Worm (Caenorhabditis elegans) whole organism, late embryonic: ENCODE results near the gene W07E11.1.

ENCODE experiments used
- C38D4.7 ChIP-seq: fragments of 200-800 bp; sonication (Bioruptor generic); optimal IDR thresholded peaks from 2 replicates; lab custom pipeline; 2018; ENCODE audit warnings: mild to moderate bottlenecking, missing genetic modification characterization, moderate library complexity, missing compliant biosample characterization
- ceh-24 ChIP-seq: sonication (generic microtip); optimal IDR thresholded peaks from 2 replicates; lab custom pipeline; 2016; ENCODE audit warnings: mild to moderate bottlenecking, missing genetic modification characterization, missing compliant biosample characterization
- ceh-6 ChIP-seq: fragments of 200-800 bp; sonication (Bioruptor generic); optimal IDR thresholded peaks from 2 replicates; lab custom pipeline; 2018; ENCODE audit warnings: mild to moderate bottlenecking, missing genetic modification characterization, missing compliant biosample characterization
- elt-2 ChIP-seq: sonication (generic microtip); optimal IDR thresholded peaks from 2 replicates; lab custom pipeline; 2016; ENCODE audit warnings: missing genetic modification reagents, missing genetic modification characterization, missing compliant biosample characterization
- ets-4 ChIP-seq: sonication (generic microtip); optimal IDR thresholded peaks from 2 replicates; lab custom pipeline; 2016; ENCODE audit warnings: missing genetic modification characterization, missing compliant biosample characterization
- fax-1 ChIP-seq: sonication (generic microtip); optimal IDR thresholded peaks from 2 replicates; lab custom pipeline; 2016; ENCODE audit warnings: missing genotype, missing genetic modification characterization, missing compliant biosample characterization
- hlh-8 ChIP-seq: sonication (generic microtip); optimal IDR thresholded peaks from 2 replicates; lab custom pipeline; 2016; ENCODE audit warnings: missing genotype, missing genetic modification characterization, missing compliant biosample characterization
- lim-6 ChIP-seq: sonication (generic microtip); optimal IDR thresholded peaks from 2 replicates; lab custom pipeline; 2016; ENCODE audit warnings: missing genetic modification characterization, missing compliant biosample characterization
- pag-3 ChIP-seq: sonication (generic microtip); optimal IDR thresholded peaks from 2 replicates; lab custom pipeline; 2016; ENCODE audit warnings: missing compliant biosample characterization, missing genetic modification characterization, borderline replicate concordance
- pha-4 ChIP-seq: fragments of 150-350 bp; optimal IDR thresholded peaks from 2 replicates; lab custom pipeline; 2018; ENCODE audit warnings: missing biosample characterization, missing genetic modification reagents, missing genetic modification characterization
- rnt-1 ChIP-seq: sonication (generic microtip); optimal IDR thresholded peaks from 2 replicates; lab custom pipeline; 2016; ENCODE audit warnings: missing genetic modification characterization, missing compliant biosample characterization
- sdc-2 ChIP-seq: sonication (generic microtip); optimal IDR thresholded peaks from 2 replicates; lab custom pipeline; 2016; ENCODE audit warnings: missing genotype, missing genetic modification characterization, missing compliant biosample characterization

- TF ChIP-seq ets-4 (tag; lab: Kevin White, UChicago) (no peak), elt-2 (tag; lab: Kevin White, UChicago) (no peak), fax-1 (tag; lab: Kevin White, UChicago) (no peak), ceh-24 (no peak), rnt-1 (tag; lab: Kevin White, UChicago) (no peak), C38D4.7 (GFP tag; lab: Kevin White, UChicago) (no peak), sdc-2 (tag; lab: Kevin White, UChicago) (no peak), pha-4 (no peak), pag-3 (tag; lab: Kevin White, UChicago) (no peak), hlh-8 (tag; lab: Kevin White, UChicago) (no peak), lim-6 (tag; lab: Kevin White, UChicago) (no peak), ceh-6 (no peak)
Measured at ce11 chrX:10078637-10079036, 5.8 kb upstream of the W07E11.1 start.
